Worm (Caenorhabditis elegans): Measurements from ENCODE around the gene hyls-1.

Gene hyls-1

ce11 chrV:7248227-7248953 is 11.2 kb downstream of the hyls-1 start:
- TF ChIP-seq unc-62 (GFP tag; optimal IDR thresholded peaks at IDR 0.05 in 1 of 2), result peak in 1 of 2 experiments; percentile 95
- no peak for TF ChIP-seq unc-62 (tag; optimal IDR thresholded peaks at IDR 0.05)
- no peak for TF ChIP-seq mxl-3 (GFP tag; optimal IDR thresholded peaks at IDR 0.05)
- TF ChIP-seq aha-1 (tag), result peak; percentile 92

- TF ChIP-seq skn-1 (tag; optimal IDR thresholded peaks at IDR 0.05) (no peak), hmg-1.1 (GFP tag; IDR thresholded peaks at IDR 0.05) (no peak), rbr-2 (tag; optimal IDR thresholded peaks at IDR 0.05) (no peak), dmd-9 (GFP tag; IDR thresholded peaks at IDR 0.05) (no peak), unc-130 (GFP tag; optimal IDR thresholded peaks at IDR 0.05) (no peak), lin-29 (GFP tag; IDR thresholded peaks at IDR 0.05) (no peak), ctbp-1 (GFP tag; IDR thresholded peaks at IDR 0.05) (no peak), daf-19 (GFP tag; conservative IDR thresholded peaks at IDR 0.05) (no peak), lim-7 (GFP tag; IDR thresholded peaks at IDR 0.05) (no peak), lin-1 (GFP tag; IDR thresholded peaks at IDR 0.05) (no peak), sdz-12 (GFP tag; optimal IDR thresholded peaks at IDR 0.05) (no peak), zag-1 (tag; optimal IDR thresholded peaks at IDR 0.05) (no peak), ces-1 (GFP tag; optimal IDR thresholded peaks at IDR 0.05) (no peak), daf-8 (GFP tag; IDR thresholded peaks at IDR 0.05) (no peak), nhr-41 (GFP tag; IDR thresholded peaks at IDR 0.05) (no peak), dmd-8 (GFP tag; IDR thresholded peaks at IDR 0.05) (no peak)
Observed at ce11 chrV:7255095-7255494, 17.9 kb downstream of the hyls-1 start, which contains the start of gene C05C8.8. Gene C05C8.8, minus strand, starts transcription at chrV:7255195.

DNA sequence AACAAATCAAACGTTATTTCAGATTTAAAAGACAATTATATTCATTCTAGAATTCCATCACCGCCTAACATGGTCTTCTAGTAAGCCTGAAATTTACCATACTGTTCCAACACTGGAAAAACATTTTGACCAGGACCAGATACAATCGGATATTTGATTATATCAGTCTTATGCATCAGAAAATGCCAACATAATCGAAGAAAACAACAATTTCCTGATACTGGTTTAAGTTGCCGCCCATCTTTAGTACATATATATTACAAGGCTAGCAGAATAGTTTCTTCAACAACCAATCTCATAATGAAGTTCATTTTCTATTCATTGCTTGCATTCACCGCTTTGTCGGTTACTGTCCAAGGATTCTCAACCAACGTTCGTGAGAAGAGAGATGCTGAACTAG is 21.8 kb downstream of the hyls-1 start, which contains the start of gene C13A2.12:
C13A2.12 (plus strand) TSS at position 301 of the 400 bp plus-strand sequence.
- no peak for TF ChIP-seq daf-19 (GFP tag; conservative IDR thresholded peaks at IDR 0.05)
- no peak for TF ChIP-seq pha-4 (GFP tag; IDR thresholded peaks at IDR 0.05)
- no peak for TF ChIP-seq pha-4 (tag; optimal IDR thresholded peaks at IDR 0.05)
- TF ChIP-seq fos-1 (tag; optimal IDR thresholded peaks at IDR 0.05), result no peak
- TF ChIP-seq daf-8 (GFP tag; IDR thresholded peaks at IDR 0.05), result no peak
- TF ChIP-seq T26A8.4 (GFP tag; IDR thresholded peaks at IDR 0.05), result no peak
- no peak for TF ChIP-seq skn-1 (tag; optimal IDR thresholded peaks at IDR 0.05)
- no peak for TF ChIP-seq madf-9 (GFP tag; conservative IDR thresholded peaks at IDR 0.05)
- TF ChIP-seq lin-15B (tag; optimal IDR thresholded peaks at IDR 0.05), result no peak
- no peak for TF ChIP-seq Y5F2A.4 (GFP tag; optimal IDR thresholded peaks at IDR 0.05)
- no peak for TF ChIP-seq pqm-1 (tag; optimal IDR thresholded peaks at IDR 0.05)
- no peak for TF ChIP-seq F10B5.3 (tag; optimal IDR thresholded peaks at IDR 0.05)
- TF ChIP-seq Y48G9A.11 (GFP tag; IDR thresholded peaks at IDR 0.05), result no peak
- no peak for TF ChIP-seq ceh-20 (GFP tag; IDR thresholded peaks at IDR 0.05)
- no peak for TF ChIP-seq dpl-1 (GFP tag; optimal IDR thresholded peaks at IDR 0.05)
- TF ChIP-seq tag-97 (GFP tag; IDR thresholded peaks at IDR 0.05), result no peak
- no peak for TF ChIP-seq spr-1 (tag; optimal IDR thresholded peaks at IDR 0.05)
- no peak for TF ChIP-seq spr-3 (GFP tag; optimal IDR thresholded peaks at IDR 0.05)
- TF ChIP-seq F26F4.8 (GFP tag; conservative IDR thresholded peaks at IDR 0.05), result no peak
- no peak for TF ChIP-seq mdt-29 (GFP tag; IDR thresholded peaks at IDR 0.05)

DNA sequence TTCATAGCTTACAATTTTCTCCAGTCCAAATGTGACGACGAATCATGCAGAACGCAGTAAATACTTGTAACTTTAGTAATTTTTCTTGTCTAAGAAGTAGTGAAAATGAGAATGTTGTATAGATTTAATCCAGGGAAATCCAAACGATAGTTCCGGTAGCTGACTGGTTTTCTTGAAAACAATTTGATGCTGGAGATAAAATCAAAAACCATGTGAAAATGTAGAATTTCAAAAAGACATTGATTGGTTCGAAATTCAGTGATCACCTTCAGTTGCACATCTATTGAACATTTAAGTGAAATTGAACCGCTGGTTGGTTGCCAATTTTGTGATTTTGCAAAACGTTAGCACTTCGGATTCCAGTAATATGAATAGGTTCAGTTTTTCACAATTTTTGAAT is 26.9 kb downstream of the hyls-1 start, which contains the start of gene C13A2.9:
C13A2.9 (minus strand) TSS at position 101 of the 400 bp plus-strand sequence.
- TF ChIP-seq fkh-10 (GFP tag; optimal IDR thresholded peaks at IDR 0.05) (no peak), ceh-32 (tag; optimal IDR thresholded peaks at IDR 0.05; ENCODE audit: poor library complexity) (no peak), daf-19 (GFP tag; conservative IDR thresholded peaks at IDR 0.05) (no peak), T26A8.4 (GFP tag; IDR thresholded peaks at IDR 0.05) (no peak), zip-11 (GFP tag; IDR thresholded peaks at IDR 0.05) (no peak), egl-27 (tag; optimal IDR thresholded peaks at IDR 0.05) (no peak), pha-4 (GFP tag; IDR thresholded peaks at IDR 0.05) (no peak), pha-4 (tag; optimal IDR thresholded peaks at IDR 0.05) (no peak), zfp-2 (tag; optimal IDR thresholded peaks at IDR 0.05) (no peak), unc-62 (GFP tag; optimal IDR thresholded peaks at IDR 0.05 in 1 of 2) (no peak), unc-62 (tag; optimal IDR thresholded peaks at IDR 0.05) (no peak), duxl-1 (tag; optimal IDR thresholded peaks at IDR 0.05; ENCODE audit: poor library complexity) (no peak), sdz-12 (GFP tag; optimal IDR thresholded peaks at IDR 0.05) (no peak), nhr-42 (GFP tag; IDR thresholded peaks at IDR 0.05) (no peak)
